Fruit fly (Drosophila melanogaster): Measurements from ENCODE around the gene Ir94g.

DNA sequence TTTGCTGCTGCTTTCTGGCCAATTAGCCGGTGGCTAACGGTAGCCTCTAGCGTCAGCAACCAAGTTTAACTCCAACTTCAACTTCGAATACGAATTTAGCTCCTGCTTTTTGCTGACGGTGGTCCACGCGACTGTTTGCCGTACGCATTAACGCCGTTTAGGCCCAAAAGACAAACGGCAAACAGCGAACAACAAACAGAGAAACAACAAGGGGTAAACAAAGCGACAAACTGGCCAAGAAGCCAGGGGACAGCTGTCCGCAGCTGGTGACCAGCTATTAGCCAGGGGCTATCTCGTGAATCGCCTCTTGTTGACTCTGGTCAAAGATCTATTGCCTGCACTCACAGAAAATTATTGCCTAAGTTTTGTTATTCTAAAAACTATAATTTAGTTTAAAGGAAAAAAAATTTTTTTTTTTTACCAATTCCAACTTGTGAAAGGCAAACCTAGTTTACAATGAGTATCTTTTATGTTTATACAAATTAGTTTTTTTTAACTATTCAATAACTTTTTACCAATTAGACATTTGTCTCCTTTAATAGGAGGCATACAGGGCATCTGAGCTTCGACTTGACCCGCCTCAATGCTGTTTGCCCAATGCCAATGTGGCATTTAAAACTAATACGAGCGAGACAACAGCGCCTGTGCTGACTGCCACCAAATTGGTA, 38.3 kb upstream of the Ir94g start:
- TF ChIP-seq CG8478 (optimal IDR thresholded peaks at IDR 0.05): no peak
- no peak for TF ChIP-seq pan (optimal IDR thresholded peaks at IDR 0.05)
- TF ChIP-seq EcR (GFP tag; optimal IDR thresholded peaks at IDR 0.05): no peak

All from whole organism.